Fruit fly (Drosophila melanogaster): ENCODE results near the gene Npc2b.

The Npc2b gene

dm6 chr3R:14053037-14053808 is 36.1 kb upstream of the Npc2b start (continued):
- no peak for TF ChIP-seq hb (GFP tag; IDR thresholded peaks at IDR 0.05; ENCODE audit: partially characterized antibody)
- TF ChIP-seq D19A (tag; optimal IDR thresholded peaks at IDR 0.05): peak; percentile 91
- peak; percentile 97 for TF ChIP-seq ttk (GFP tag; IDR thresholded peaks at IDR 0.05)
- TF ChIP-seq Atf6 (GFP tag; IDR thresholded peaks at IDR 0.05): peak; percentile 99
- TF ChIP-seq ftz-f1 (GFP tag; optimal IDR thresholded peaks at IDR 0.05): peak; percentile 74
- peak; percentile 96 for TF ChIP-seq CG5953 (GFP tag; IDR thresholded peaks at IDR 0.05)
- TF ChIP-seq mam (GFP tag; optimal IDR thresholded peaks at IDR 0.05): peak; percentile 92
- peak; percentile 97 for TF ChIP-seq stc (GFP tag; IDR thresholded peaks at IDR 0.05)
- peak; percentile 99 for TF ChIP-seq vvl (GFP tag; IDR thresholded peaks at IDR 0.05)
- TF ChIP-seq toy (GFP tag; IDR thresholded peaks at IDR 0.05): peak; percentile 96
- peak; percentile 98 for TF ChIP-seq Fer1 (GFP tag; optimal IDR thresholded peaks at IDR 0.05)
- TF ChIP-seq CG10267 (tag; optimal IDR thresholded peaks at IDR 0.05): peak; percentile 89
- TF ChIP-seq CG12942 (GFP tag; optimal IDR thresholded peaks at IDR 0.05): peak; percentile 95
- TF ChIP-seq hkb (optimal IDR thresholded peaks at IDR 0.05): no peak
- peak; percentile 97 for TF ChIP-seq hkb (GFP tag; IDR thresholded peaks at IDR 0.05)
- peak; percentile 94 for TF ChIP-seq ham (GFP tag; IDR thresholded peaks at IDR 0.05)
- peak; percentile 97 for TF ChIP-seq CG7372 (GFP tag; IDR thresholded peaks at IDR 0.05)
- TF ChIP-seq Hr51 (GFP tag; optimal IDR thresholded peaks at IDR 0.05): peak; percentile 85 to 98
- TF ChIP-seq bigmax (GFP tag; optimal IDR thresholded peaks at IDR 0.05): peak; percentile 73
- TF ChIP-seq disco-r (GFP tag; optimal IDR thresholded peaks at IDR 0.05): no peak
- peak; percentile 95 for TF ChIP-seq CG9727 (GFP tag; optimal IDR thresholded peaks at IDR 0.05)
- peak in 1 of 2 experiments; percentile 63 for TF ChIP-seq Hr78 (GFP tag; optimal IDR thresholded peaks at IDR 0.05)
- peak; percentile 98 for TF ChIP-seq cas (GFP tag; IDR thresholded peaks at IDR 0.05)
- TF ChIP-seq NK7.1 (GFP tag; optimal IDR thresholded peaks at IDR 0.05): peak; percentile 63
- TF ChIP-seq vnd (GFP tag; IDR thresholded peaks at IDR 0.05; ENCODE audit: partially characterized antibody): no peak
- peak; percentile 68 for TF ChIP-seq Bdp1 (GFP tag; optimal IDR thresholded peaks at IDR 0.05)
- TF ChIP-seq D (optimal IDR thresholded peaks at IDR 0.05): no peak
- TF ChIP-seq D (GFP tag; optimal IDR thresholded peaks at IDR 0.05): peak; percentile 94
- peak; percentile 54 for TF ChIP-seq grn (GFP tag; optimal IDR thresholded peaks at IDR 0.05)
- no peak for TF ChIP-seq HLHmδ (GFP tag; optimal IDR thresholded peaks at IDR 0.05)
- TF ChIP-seq HmgZ (tag; optimal IDR thresholded peaks at IDR 0.05): peak; percentile 99
- peak; percentile 97 for TF ChIP-seq CG4730 (GFP tag; IDR thresholded peaks at IDR 0.05)
- peak; percentile 100 for TF ChIP-seq CG9932 (GFP tag; IDR thresholded peaks at IDR 0.05)
- peak; percentile 96 for TF ChIP-seq CG13775 (GFP tag; optimal IDR thresholded peaks at IDR 0.05)
- no peak for TF ChIP-seq nerfin-2 (GFP tag; IDR thresholded peaks at IDR 0.05; ENCODE audit: partially characterized antibody)
- TF ChIP-seq CG8359 (GFP tag; optimal IDR thresholded peaks at IDR 0.05; ENCODE audit: borderline replicate concordance): peak; percentile 86
- TF ChIP-seq cg (GFP tag; optimal IDR thresholded peaks at IDR 0.05): no peak
- peak; percentile 97 for TF ChIP-seq CG12155 (GFP tag; optimal IDR thresholded peaks at IDR 0.05)
- peak; percentile 90 for TF ChIP-seq CG30431 (GFP tag; optimal IDR thresholded peaks at IDR 0.05)
- peak; percentile 95 for TF ChIP-seq CG4424 (GFP tag; optimal IDR thresholded peaks at IDR 0.05)
- TF ChIP-seq CG10209 (GFP tag; optimal IDR thresholded peaks at IDR 0.05): peak; percentile 97
- TF ChIP-seq prd (optimal IDR thresholded peaks at IDR 0.05): no peak
- peak; percentile 98 for TF ChIP-seq prd (GFP tag; IDR thresholded peaks at IDR 0.05)
- TF ChIP-seq CG13624 (GFP tag; optimal IDR thresholded peaks at IDR 0.05): peak; percentile 73
- peak; percentile 95 for TF ChIP-seq Chrac-16 (GFP tag; optimal IDR thresholded peaks at IDR 0.05)
- TF ChIP-seq CG13287 (GFP tag; IDR thresholded peaks at IDR 0.05; ENCODE audit: partially characterized antibody): no peak
- peak; percentile 43 for TF ChIP-seq Side (GFP tag; optimal IDR thresholded peaks at IDR 0.05)
- peak; percentile 95 for TF ChIP-seq CG43689 (GFP tag; IDR thresholded peaks at IDR 0.05)
- peak; percentile 97 for TF ChIP-seq CG13424 (tag; optimal IDR thresholded peaks at IDR 0.05)
- peak; percentile 91 for TF ChIP-seq CG18262 (tag; optimal IDR thresholded peaks at IDR 0.05)

Data from whole organism, embryonic.